Fruit fly (Drosophila melanogaster): ENCODE measurements around the gene KLHL18.

The KLHL18 gene

dm6 chr3R:11974631-11975030 is 35.6 kb downstream of the KLHL18 start, which contains the start of gene Tango9 (continued):
- no peak for TF ChIP-seq dan (GFP tag; IDR thresholded peaks at IDR 0.05)
- no peak for TF ChIP-seq CG9817 (tag; optimal IDR thresholded peaks at IDR 0.05)
- peak; percentile 71 for TF ChIP-seq CG1603 (tag; optimal IDR thresholded peaks at IDR 0.05)
- TF ChIP-seq CG1529 (GFP tag; optimal IDR thresholded peaks at IDR 0.05), result no peak
- TF ChIP-seq CG15696 (tag; optimal IDR thresholded peaks at IDR 0.05), result no peak
- TF ChIP-seq unpg (GFP tag; optimal IDR thresholded peaks at IDR 0.05), result no peak
- no peak for TF ChIP-seq fd3F (GFP tag; optimal IDR thresholded peaks at IDR 0.05)
- TF ChIP-seq CG17829 (tag; optimal IDR thresholded peaks at IDR 0.05), result peak; percentile 21
- peak; percentile 54 for TF ChIP-seq CG2116 (GFP tag; optimal IDR thresholded peaks at IDR 0.05)
- no peak for TF ChIP-seq NfI (GFP tag; optimal IDR thresholded peaks at IDR 0.05)
- no peak for TF ChIP-seq sr (GFP tag; IDR thresholded peaks at IDR 0.05)
- TF ChIP-seq ro (GFP tag; IDR thresholded peaks at IDR 0.05), result no peak
- TF ChIP-seq D (optimal IDR thresholded peaks at IDR 0.05), result no peak
- no peak for TF ChIP-seq D (GFP tag; optimal IDR thresholded peaks at IDR 0.05)
- TF ChIP-seq NK7.1 (GFP tag; optimal IDR thresholded peaks at IDR 0.05), result no peak
- TF ChIP-seq CG14050 (GFP tag; IDR thresholded peaks at IDR 0.05), result no peak
- no peak for TF ChIP-seq vfl (GFP tag; optimal IDR thresholded peaks at IDR 0.05)
- no peak for TF ChIP-seq Elba2 (GFP tag; optimal IDR thresholded peaks at IDR 0.05)
- peak; percentile 25 for TF ChIP-seq sug (tag; optimal IDR thresholded peaks at IDR 0.05)
- TF ChIP-seq CG8359 (GFP tag; optimal IDR thresholded peaks at IDR 0.05; ENCODE audit: borderline replicate concordance), result no peak
- no peak for TF ChIP-seq CG15269 (tag; optimal IDR thresholded peaks at IDR 0.05)
- no peak for TF ChIP-seq cg (GFP tag; optimal IDR thresholded peaks at IDR 0.05)
- no peak for TF ChIP-seq salm (tag; optimal IDR thresholded peaks at IDR 0.05)
- TF ChIP-seq Aef1 (GFP tag; IDR thresholded peaks at IDR 0.05), result no peak
- no peak for TF ChIP-seq CG15479 (GFP tag; optimal IDR thresholded peaks at IDR 0.05)
- TF ChIP-seq CG10979 (tag; optimal IDR thresholded peaks at IDR 0.05), result no peak
- TF ChIP-seq B-H2 (GFP tag; optimal IDR thresholded peaks at IDR 0.05), result peak; percentile 23
- TF ChIP-seq zen (tag; optimal IDR thresholded peaks at IDR 0.05), result peak; percentile 10
- no peak for TF ChIP-seq CG3163 (GFP tag; optimal IDR thresholded peaks at IDR 0.05)
- no peak for TF ChIP-seq CG6813 (GFP tag; optimal IDR thresholded peaks at IDR 0.05)
- TF ChIP-seq croc (GFP tag; conservative IDR thresholded peaks at IDR 0.05), result no peak
- TF ChIP-seq NC2α (GFP tag; optimal IDR thresholded peaks at IDR 0.05), result no peak
- TF ChIP-seq tgo (GFP tag; IDR thresholded peaks at IDR 0.05), result no peak
- no peak for TF ChIP-seq az2 (GFP tag; optimal IDR thresholded peaks at IDR 0.05)
- 0 out of 3 replicates have a peak, but pooled peaks have one; percentile 11 for TF ChIP-seq CG17361 (GFP tag; IDR thresholded peaks at IDR 0.05)
- TF ChIP-seq Xbp1 (GFP tag; optimal IDR thresholded peaks at IDR 0.05), result no peak
- no peak for TF ChIP-seq lmd (GFP tag; IDR thresholded peaks at IDR 0.05)
- no peak for TF ChIP-seq CG3847 (GFP tag; IDR thresholded peaks at IDR 0.05)
- no peak for TF ChIP-seq CG10321 (GFP tag; IDR thresholded peaks at IDR 0.05)
- no peak for TF ChIP-seq Stat92E (GFP tag; optimal IDR thresholded peaks at IDR 0.05)
- no peak for TF ChIP-seq CG4360 (GFP tag; IDR thresholded peaks at IDR 0.05)
- no peak for TF ChIP-seq CG17612 (GFP tag; IDR thresholded peaks at IDR 0.05)
- TF ChIP-seq dmrt11E (tag; optimal IDR thresholded peaks at IDR 0.05), result no peak
- TF ChIP-seq lov (optimal IDR thresholded peaks at IDR 0.05), result no peak
- no peak for TF ChIP-seq lov (GFP tag; IDR thresholded peaks at IDR 0.05)
- peak; percentile 44 for TF ChIP-seq Sry-δ (GFP tag; optimal IDR thresholded peaks at IDR 0.05)
- TF ChIP-seq crc (GFP tag; optimal IDR thresholded peaks at IDR 0.05), result no peak
- TF ChIP-seq CG32772 (GFP tag; IDR thresholded peaks at IDR 0.05), result no peak
- TF ChIP-seq schlank (tag; optimal IDR thresholded peaks at IDR 0.05), result no peak
- TF ChIP-seq z (GFP tag; IDR thresholded peaks at IDR 0.05), result no peak
- peak; percentile 25; the same call in 1 of the 3 replicates for TF ChIP-seq CG34422 (GFP tag; IDR thresholded peaks at IDR 0.05)
- TF ChIP-seq bbx (GFP tag; IDR thresholded peaks at IDR 0.05; ENCODE audit: partially characterized antibody), result no peak
